Fruit fly (Drosophila melanogaster): ENCODE results near the gene Mps1.
A peak's percentile ranks its signal among the peaks of the same experiment; 100 is the strongest.

The Mps1 gene

dm6 chr3R:17680639-17681302 is 9.7 kb downstream of the Mps1 start (continued):
- TF ChIP-seq Stat92E (GFP tag; optimal IDR thresholded peaks at IDR 0.05) (no peak), Ravus (GFP tag; IDR thresholded peaks at IDR 0.05) (no peak), CG8478 (optimal IDR thresholded peaks at IDR 0.05) (no peak), sc (optimal IDR thresholded peaks at IDR 0.05) (no peak), sc (GFP tag; optimal IDR thresholded peaks at IDR 0.05) (peak; percentile 31), Six4 (GFP tag; optimal IDR thresholded peaks at IDR 0.05) (peak; percentile 46), dati (GFP tag; IDR thresholded peaks at IDR 0.05) (no peak), ro (GFP tag; IDR thresholded peaks at IDR 0.05) (no peak), Meics (GFP tag; optimal IDR thresholded peaks at IDR 0.05) (peak; percentile 58), Lpt (GFP tag; optimal IDR thresholded peaks at IDR 0.05) (no peak), inv (GFP tag; IDR thresholded peaks at IDR 0.05; ENCODE audit: partially characterized antibody) (no peak), zfh2 (GFP tag; optimal IDR thresholded peaks at IDR 0.05) (peak; percentile 30), CG31388 (GFP tag; optimal IDR thresholded peaks at IDR 0.05) (no peak), CG12219 (GFP tag; optimal IDR thresholded peaks at IDR 0.05) (peak; percentile 6), CG31441 (GFP tag; IDR thresholded peaks at IDR 0.05) (no peak), Med (GFP tag) (peak; percentile 58), Oaz (GFP tag; IDR thresholded peaks at IDR 0.05) (no peak), CG4730 (GFP tag; IDR thresholded peaks at IDR 0.05) (no peak), CG15479 (GFP tag; optimal IDR thresholded peaks at IDR 0.05) (no peak), CG9876 (GFP tag; optimal IDR thresholded peaks at IDR 0.05) (no peak), sob (GFP tag; IDR thresholded peaks at IDR 0.05) (no peak), tap (tag; optimal IDR thresholded peaks at IDR 0.05) (no peak), Doc3 (GFP tag; IDR thresholded peaks at IDR 0.05; ENCODE audit: partially characterized antibody) (no peak), Optix (GFP tag; IDR thresholded peaks at IDR 0.05) (no peak), CG6813 (GFP tag; optimal IDR thresholded peaks at IDR 0.05) (peak; percentile 17), fu2 (GFP tag; optimal IDR thresholded peaks at IDR 0.05) (no peak), B-H1 (GFP tag; IDR thresholded peaks at IDR 0.05) (0 out of 3 replicates have a peak, but pooled peaks have one; percentile 14), Eip74EF (GFP tag; optimal IDR thresholded peaks at IDR 0.05) (peak in 1 of 2 experiments; percentile 25), CG10654 (GFP tag; optimal IDR thresholded peaks at IDR 0.05) (no peak), Ets97D (GFP tag; optimal IDR thresholded peaks at IDR 0.05) (no peak), CG17912 (GFP tag; optimal IDR thresholded peaks at IDR 0.05) (no peak), CG18619 (GFP tag; optimal IDR thresholded peaks at IDR 0.05) (peak; percentile 39), eyg (GFP tag; optimal IDR thresholded peaks at IDR 0.05) (no peak), CG15601 (tag; optimal IDR thresholded peaks at IDR 0.05) (peak; percentile 20), gsb (GFP tag; IDR thresholded peaks at IDR 0.05) (no peak), CG16779 (GFP tag; IDR thresholded peaks at IDR 0.05) (no peak), CG10274 (GFP tag; optimal IDR thresholded peaks at IDR 0.05) (no peak), Sry-δ (GFP tag; optimal IDR thresholded peaks at IDR 0.05) (peak; percentile 5), HmgZ (tag; optimal IDR thresholded peaks at IDR 0.05) (no peak), insv (GFP tag; optimal IDR thresholded peaks at IDR 0.05) (peak in 1 of 2 experiments; percentile 15), CG16813 (GFP tag; IDR thresholded peaks at IDR 0.05; ENCODE audit: partially characterized antibody) (no peak), nerfin-1 (tag; optimal IDR thresholded peaks at IDR 0.05) (peak; percentile 38), trem (tag; optimal IDR thresholded peaks at IDR 0.05) (peak; percentile 53), CG12155 (GFP tag; optimal IDR thresholded peaks at IDR 0.05) (peak; percentile 37), CG10462 (GFP tag; optimal IDR thresholded peaks at IDR 0.05) (peak; percentile 44), seq (GFP tag; IDR thresholded peaks at IDR 0.05) (no peak), vnd (GFP tag; IDR thresholded peaks at IDR 0.05; ENCODE audit: partially characterized antibody) (no peak), unpg (GFP tag; optimal IDR thresholded peaks at IDR 0.05) (peak; percentile 23), sim (GFP tag; IDR thresholded peaks at IDR 0.05) (no peak), CG17361 (GFP tag; IDR thresholded peaks at IDR 0.05) (no peak), chm (GFP tag; IDR thresholded peaks at IDR 0.05) (no peak)
